Fruit fly (Drosophila melanogaster) whole organism, wandering third instar larva: ENCODE data around the gene Atat.

ENCODE experiments used
- Abd-B ChIP-seq: fragments of >200 bp; optimal IDR thresholded peaks from 2 replicates; lab custom pipeline; 2017; ENCODE audit warnings: missing biosample characterization, missing genetic modification characterization
- CG32264 ChIP-seq: fragments of 200-800 bp; sonication (Bioruptor generic); optimal IDR thresholded peaks from 2 replicates; lab custom pipeline; 2016; ENCODE audit warnings: missing biosample characterization, missing genetic modification characterization
- CrebA ChIP-seq: fragments of 200-800 bp; sonication (Bioruptor generic); optimal IDR thresholded peaks from 2 replicates; lab custom pipeline; 2016; ENCODE audit warnings: missing biosample characterization, mild to moderate bottlenecking, missing genetic modification characterization, borderline replicate concordance
- Dfd ChIP-seq: fragments of >200 bp; optimal IDR thresholded peaks from 2 replicates; lab custom pipeline; 2017; ENCODE audit warnings: missing biosample characterization, missing genetic modification characterization
- GATAd ChIP-seq: sonication (Bioruptor generic); optimal IDR thresholded peaks from 2 replicates; lab custom pipeline; 2016; ENCODE audit warnings: missing biosample characterization, missing genetic modification characterization
- HLH106 ChIP-seq: fragments of 200-800 bp; optimal IDR thresholded peaks from 3 replicates; lab custom pipeline; 2019; ENCODE audit warnings: missing biosample characterization, mild to moderate bottlenecking, missing genetic modification characterization, moderate library complexity
- Hnf4 ChIP-seq: fragments of 200-800 bp; sonication (Bioruptor generic); optimal IDR thresholded peaks from 2 replicates; lab custom pipeline; 2016; ENCODE audit warnings: missing biosample characterization, mild to moderate bottlenecking, missing genetic modification characterization
- Hr78 ChIP-seq: fragments of >200 bp; optimal IDR thresholded peaks from 2 replicates; lab custom pipeline; 2017; ENCODE audit warnings: missing biosample characterization, missing genetic modification characterization
- Hr83 ChIP-seq: fragments of 200-300 bp; sonication (Bioruptor generic); optimal IDR thresholded peaks from 2 replicates; lab custom pipeline; 2016; ENCODE audit warnings: missing biosample characterization, mild to moderate bottlenecking, missing genetic modification characterization, moderate library complexity; ENCODE audit not compliant: poor library complexity, severe bottlenecking
- Jra ChIP-seq: sonication (Bioruptor generic); optimal IDR thresholded peaks from 2 replicates; lab custom pipeline; 2016; ENCODE audit warnings: missing biosample characterization, missing genetic modification characterization
- Mio ChIP-seq: sonication (Bioruptor generic); optimal IDR thresholded peaks from 2 replicates; lab custom pipeline; 2016; ENCODE audit warnings: missing biosample characterization, missing genetic modification characterization
- OdsH ChIP-seq: fragments of 200-800 bp; sonication (Bioruptor generic); optimal IDR thresholded peaks from 2 replicates; lab custom pipeline; 2016; ENCODE audit warnings: missing biosample characterization, mild to moderate bottlenecking, missing genetic modification characterization
- Rel ChIP-seq, 2 experiments: fragments of 200-800 bp; sonication (Bioruptor generic) in 1 of 2; optimal IDR thresholded peaks; 2 replicates in 1 of 2; 3 replicates in 1 of 2; lab custom pipeline; 2016 to 2019; ENCODE audit warnings: mild to moderate bottlenecking in 2 of 2, missing biosample characterization in 2 of 2, missing genetic modification characterization in 2 of 2, moderate library complexity in 1 of 2
- Sp1 ChIP-seq: fragments of 200-800 bp; sonication (Bioruptor generic); optimal IDR thresholded peaks from 3 replicates; lab custom pipeline; 2019; ENCODE audit warnings: missing biosample characterization, mild to moderate bottlenecking, missing genetic modification characterization, moderate library complexity
- Vsx2 ChIP-seq: fragments of 200-300, 225-300 bp; sonication (Bioruptor generic); optimal IDR thresholded peaks from 2 replicates; lab custom pipeline; 2018; ENCODE audit warnings: missing biosample characterization, missing genetic modification characterization; ENCODE audit not compliant: partially characterized antibody
- br ChIP-seq: fragments of 200-800 bp; sonication (Bioruptor generic); optimal IDR thresholded peaks from 2 replicates; lab custom pipeline; 2016; ENCODE audit warnings: missing biosample characterization, missing genetic modification characterization
- brk ChIP-seq: fragments of 200-800 bp; sonication (Bioruptor generic); optimal IDR thresholded peaks from 2 replicates; lab custom pipeline; 2016; ENCODE audit warnings: missing biosample characterization, mild to moderate bottlenecking, missing genetic modification characterization
- dl ChIP-seq, 2 experiments: fragments of 175-275, 200-275 bp in 1 of 2; fragments of 200-275 bp in 1 of 2; sonication (Bioruptor generic); optimal IDR thresholded peaks; lab custom pipeline; 2018; ENCODE audit warnings: mild to moderate bottlenecking in 2 of 2, missing biosample characterization in 2 of 2, missing genetic modification characterization in 2 of 2, moderate library complexity in 2 of 2; ENCODE audit not compliant: partially characterized antibody in 2 of 2, insufficient read depth in 1 of 2
- dmrt93B ChIP-seq: fragments of 200-800 bp; sonication (Bioruptor generic); optimal IDR thresholded peaks from 2 replicates; lab custom pipeline; 2018; ENCODE audit warnings: missing biosample characterization, mild to moderate bottlenecking, missing genetic modification characterization
- dsf ChIP-seq: sonication (Bioruptor generic); optimal IDR thresholded peaks from 2 replicates; lab custom pipeline; 2016; ENCODE audit warnings: missing biosample characterization, missing genetic modification characterization, borderline replicate concordance
- ey ChIP-seq: fragments of 200-800 bp; sonication (Bioruptor generic); optimal IDR thresholded peaks from 2 replicates; lab custom pipeline; 2016; ENCODE audit warnings: missing biosample characterization, missing genetic modification characterization
- foxo ChIP-seq, 2 experiments: fragments of 200-800 bp; sonication (Bioruptor generic); optimal IDR thresholded peaks; 2 replicates in 1 of 2; 3 replicates in 1 of 2; lab custom pipeline; 2016 to 2017; ENCODE audit warnings: missing biosample characterization in 2 of 2, missing genetic modification characterization in 2 of 2
- fru ChIP-seq: fragments of 200-800 bp; sonication (Bioruptor generic); optimal IDR thresholded peaks from 3 replicates; lab custom pipeline; 2016; ENCODE audit warnings: missing biosample characterization, mild to moderate bottlenecking, missing genetic modification characterization
- h ChIP-seq: fragments of 200-800 bp; sonication (Bioruptor generic); optimal IDR thresholded peaks from 3 replicates; lab custom pipeline; 2016; ENCODE audit warnings: missing biosample characterization, mild to moderate bottlenecking, missing genetic modification characterization
- jim ChIP-seq: fragments of 175-275, 200-325 bp; sonication (Bioruptor generic); optimal IDR thresholded peaks from 2 replicates; lab custom pipeline; 2016; ENCODE audit warnings: missing biosample characterization, mild to moderate bottlenecking, missing genetic modification characterization
- lola ChIP-seq: fragments of >200 bp; optimal IDR thresholded peaks from 2 replicates; lab custom pipeline; 2017; ENCODE audit warnings: missing biosample characterization, missing genetic modification characterization
- pan ChIP-seq: fragments of >200 bp; optimal IDR thresholded peaks from 2 replicates; lab custom pipeline; 2017
- psq ChIP-seq: fragments of 200-800 bp; sonication (Bioruptor generic); optimal IDR thresholded peaks from 3 replicates; lab custom pipeline; 2017; ENCODE audit warnings: missing biosample characterization, mild to moderate bottlenecking, missing genetic modification characterization, moderate library complexity
- rgr ChIP-seq: fragments of 200-800 bp; sonication (Bioruptor generic); optimal IDR thresholded peaks from 3 replicates; lab custom pipeline; 2016; ENCODE audit warnings: missing biosample characterization, mild to moderate bottlenecking, missing genetic modification characterization
- sage ChIP-seq: fragments of 200-800 bp; sonication (Bioruptor generic); optimal IDR thresholded peaks from 2 replicates; lab custom pipeline; 2016; ENCODE audit warnings: missing biosample characterization, mild to moderate bottlenecking, missing genetic modification characterization
- tai ChIP-seq: sonication (Bioruptor generic); optimal IDR thresholded peaks from 2 replicates; lab custom pipeline; 2016; ENCODE audit warnings: missing biosample characterization, missing genetic modification characterization
- woc ChIP-seq: sonication (Bioruptor generic); optimal IDR thresholded peaks from 2 replicates; lab custom pipeline; 2016; ENCODE audit warnings: missing biosample characterization, mild to moderate bottlenecking, missing genetic modification characterization

The Atat gene

dm6 chr3L:9399013-9399750 is 27.4 kb downstream of the Atat start, which contains the start of gene CG4080 (continued):
- TF ChIP-seq tai (GFP tag; lab: Kevin White, UChicago) (peak; percentile 52), Vsx2 (GFP tag; lab: Kevin White, UChicago) (no peak), sage (no peak), Mio (GFP tag; lab: Kevin White, UChicago) (no peak), CrebA (GFP tag; lab: Kevin White, UChicago) (no peak), HLH106 (tag; lab: Kevin White, UChicago) (no peak), Hr83 (GFP tag; lab: Kevin White, UChicago) (peak; percentile 25), ey (GFP tag; lab: Kevin White, UChicago) (no peak)

- TF ChIP-seq foxo (GFP tag; optimal IDR thresholded peaks at IDR 0.05; lab: Kevin White, UChicago) (peak in 1 of 2 experiments; percentile 36), Rel (GFP tag; optimal IDR thresholded peaks at IDR 0.05; lab: Kevin White, UChicago) (no peak), Rel (tag; optimal IDR thresholded peaks at IDR 0.05; lab: Kevin White, UChicago) (peak; percentile 51), h (no peak)
- TF ChIP-seq, all 38 proteins: peak for 2
These were observed 28.1 kb downstream of the Atat start for dm6 chr3L:9398435-9398981.

- TF ChIP-seq woc (GFP tag; lab: Kevin White, UChicago): peak; percentile 18
- TF ChIP-seq Dfd (GFP tag; lab: Kevin White, UChicago): no peak
- TF ChIP-seq Rel (GFP tag; optimal IDR thresholded peaks at IDR 0.05; lab: Kevin White, UChicago): no peak
- peak; percentile 62 for TF ChIP-seq Rel (tag; optimal IDR thresholded peaks at IDR 0.05; lab: Kevin White, UChicago)
- TF ChIP-seq dmrt93B: no peak
- peak; percentile 12 for TF ChIP-seq tai (GFP tag; lab: Kevin White, UChicago)
- TF ChIP-seq, all 38 proteins: peak for 3
These were observed 28.5 kb downstream of the Atat start for dm6 chr3L:9398028-9398427.

dm6 chr3L:9397156-9397555 is 29.4 kb downstream of the Atat start:
- no peak for TF ChIP-seq dsf (GFP tag; lab: Kevin White, UChicago)
- TF ChIP-seq fru (GFP tag; lab: Kevin White, UChicago): peak; percentile 20
- TF ChIP-seq OdsH (GFP tag; lab: Kevin White, UChicago): peak; percentile 55
- TF ChIP-seq Hr83 (GFP tag; lab: Kevin White, UChicago): peak; percentile 97
- peak; percentile 40 for TF ChIP-seq Hnf4 (GFP tag; lab: Kevin White, UChicago)
- peak; percentile 38 for TF ChIP-seq Jra (GFP tag; lab: Kevin White, UChicago)
- no peak for TF ChIP-seq Hr78 (GFP tag; lab: Kevin White, UChicago)
- peak; percentile 38 for TF ChIP-seq Sp1 (GFP tag; lab: Kevin White, UChicago)
- peak; percentile 11 for TF ChIP-seq HLH106 (tag; lab: Kevin White, UChicago)
- TF ChIP-seq dmrt93B: no peak
- TF ChIP-seq brk (GFP tag; lab: Kevin White, UChicago): peak; percentile 23
- peak; percentile 75 for TF ChIP-seq h
- TF ChIP-seq Vsx2 (GFP tag; lab: Kevin White, UChicago): no peak
- TF ChIP-seq ey (GFP tag; lab: Kevin White, UChicago): peak; percentile 20
- no peak for TF ChIP-seq psq
- TF ChIP-seq lola: no peak
- no peak for TF ChIP-seq Abd-B
- TF ChIP-seq woc (GFP tag; lab: Kevin White, UChicago): no peak
- TF ChIP-seq dl (GFP tag; optimal IDR thresholded peaks at IDR 0.05; lab: Kevin White, UChicago; ENCODE audit: insufficient read depth in 1 of 2, partially characterized antibody in 2 of 2): no peak
- no peak for TF ChIP-seq jim
- peak; percentile 46 for TF ChIP-seq CG32264 (GFP tag; lab: Kevin White, UChicago)
- peak; percentile 69 for TF ChIP-seq tai (GFP tag; lab: Kevin White, UChicago)
- TF ChIP-seq Mio (GFP tag; lab: Kevin White, UChicago): no peak
- no peak for TF ChIP-seq pan
- peak; percentile 19 for TF ChIP-seq Rel (GFP tag; optimal IDR thresholded peaks at IDR 0.05; lab: Kevin White, UChicago)
- peak; percentile 84 for TF ChIP-seq Rel (tag; optimal IDR thresholded peaks at IDR 0.05; lab: Kevin White, UChicago)
- TF ChIP-seq br (GFP tag; lab: Kevin White, UChicago): peak; percentile 43
- peak; percentile 68 for TF ChIP-seq rgr (GFP tag; lab: Kevin White, UChicago)
- peak in 1 of 2 experiments; percentile 51 for TF ChIP-seq foxo (GFP tag; optimal IDR thresholded peaks at IDR 0.05; lab: Kevin White, UChicago)
- peak; percentile 8 for TF ChIP-seq GATAd (GFP tag; lab: Kevin White, UChicago)
- TF ChIP-seq, all 38 proteins: peak for 17
